Fruit fly (Drosophila melanogaster) whole organism, embryonic: ENCODE measurements around the gene Tsp29Fb.

ENCODE experiments used
- CG12659 ChIP-seq: fragments of 200-800 bp; sonication (Bioruptor generic); optimal IDR thresholded peaks from 3 replicates; lab custom pipeline; 2017; ENCODE audit warnings: mild to moderate bottlenecking, missing biosample characterization, missing genetic modification reagents, missing genetic modification characterization
- CG15011 ChIP-seq: fragments of 200-800 bp; sonication (Bioruptor generic); optimal IDR thresholded peaks from 3 replicates; lab custom pipeline; 2018; ENCODE audit warnings: missing biosample characterization, mild to moderate bottlenecking, missing genetic modification characterization
- CG17361 ChIP-seq: fragments of 200-800 bp; sonication (Bioruptor generic); IDR thresholded peaks from 3 replicates; pipeline ENCODE4 v1.3.6; 2022; ENCODE audit warnings: missing biosample characterization, missing genetic modification characterization
- CG43689 ChIP-seq: fragments of 200-800 bp; sonication (Bioruptor generic); IDR thresholded peaks from 2 replicates; pipeline ENCODE4 v1.3.6; 2022; ENCODE audit warnings: missing biosample characterization, missing genetic modification characterization
- CG8944 ChIP-seq: fragments of 200-800 bp; sonication (Bioruptor generic); optimal IDR thresholded peaks from 3 replicates; lab custom pipeline; 2016; ENCODE audit warnings: missing biosample characterization, missing genetic modification characterization
- NC2α ChIP-seq: fragments of 200-800 bp; sonication (Bioruptor generic); optimal IDR thresholded peaks from 2 replicates; lab custom pipeline; 2016; ENCODE audit warnings: missing biosample characterization, missing genetic modification characterization
- ftz-f1 ChIP-seq: fragments of 200-800 bp; sonication (Bioruptor generic); optimal IDR thresholded peaks from 2 replicates; lab custom pipeline; 2016; ENCODE audit warnings: missing biosample characterization, missing genetic modification characterization
- grau ChIP-seq: fragments of 200-800 bp; optimal IDR thresholded peaks from 3 replicates; lab custom pipeline; 2019; ENCODE audit warnings: missing biosample characterization, mild to moderate bottlenecking, missing genetic modification characterization, moderate library complexity
- gt ChIP-seq: fragments of 200-800 bp; sonication (Bioruptor generic); IDR thresholded peaks from 2 replicates; pipeline ENCODE4 v1.3.6; 2022; ENCODE audit warnings: missing biosample characterization, missing genetic modification characterization
- ken ChIP-seq: fragments of 200-800 bp; sonication (Bioruptor generic); IDR thresholded peaks from 3 replicates; pipeline ENCODE4 v1.3.6; 2022; ENCODE audit warnings: missing biosample characterization, missing genetic modification characterization
- nom ChIP-seq: fragments of 200-800 bp; sonication (Bioruptor generic); optimal IDR thresholded peaks from 2 replicates; lab custom pipeline; 2017; ENCODE audit warnings: missing biosample characterization, missing genetic modification characterization, mild to moderate bottlenecking, moderate library complexity, missing genetic modification reagents

DNA sequence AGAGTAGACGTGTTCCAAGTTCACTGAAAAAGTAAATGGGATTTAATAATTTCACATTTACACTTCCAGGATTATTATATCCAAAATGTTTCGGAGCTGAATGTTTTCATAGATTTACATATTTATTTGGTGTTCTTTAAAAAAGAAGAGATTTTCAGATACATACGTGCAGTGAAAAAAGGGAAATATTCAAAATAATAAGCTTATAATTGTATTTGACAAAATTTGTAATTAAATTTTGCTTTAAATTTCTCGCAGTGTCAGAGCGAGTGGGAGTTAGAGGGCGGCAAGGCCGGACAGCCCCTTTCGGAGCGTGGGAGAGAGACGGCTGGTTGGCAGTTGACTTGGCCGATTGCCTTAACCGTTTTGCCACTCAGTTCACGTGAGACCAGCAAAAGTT, at the start of gene Tsp29Fb:
- TF ChIP-seq ftz-f1 (GFP tag; lab: Kevin White, UChicago) (peak; percentile 69), gt (GFP tag; lab: Robert Waterston, UW) (no peak), ken (0 out of 3 replicates have a peak, but pooled peaks have one; percentile 35), CG17361 (GFP tag; lab: Robert Waterston, UW) (peak; percentile 78), NC2α (GFP tag; lab: Kevin White, UChicago) (no peak), grau (tag; lab: Kevin White, UChicago) (peak; percentile 87), CG12659 (GFP tag; lab: Kevin White, UChicago) (peak; percentile 86), nom (no peak), CG43689 (GFP tag; lab: Robert Waterston, UW) (no peak), CG8944 (GFP tag; lab: Kevin White, UChicago) (peak; percentile 34), CG15011 (GFP tag; lab: Kevin White, UChicago) (peak; percentile 73)
